Worm (Caenorhabditis elegans) whole organism, L4 larva: ENCODE results near the gene bath-36.
"Not testable (repeated sequence)": the region's sequence is repeated elsewhere in the genome, so short reads cannot be mapped to it uniquely, and the experiment has no call there.

Source experiments
- D1046.2 ChIP-seq: fragments of 200-800 bp; sonication (Bioruptor generic); IDR thresholded peaks from 2 replicates; pipeline ENCODE4 v1.3.6; 2022; ENCODE audit warnings: missing genetic modification characterization, missing compliant biosample characterization
- F26F4.8 ChIP-seq: fragments of 200-800 bp; sonication (Bioruptor generic); conservative IDR thresholded peaks from 2 replicates; pipeline ENCODE4 v1.3.6; 2022; ENCODE audit warnings: missing genetic modification characterization, missing compliant biosample characterization
- F37D6.2 ChIP-seq: sonication (generic microtip); optimal IDR thresholded peaks from 2 replicates; lab custom pipeline; 2016; ENCODE audit warnings: mild to moderate bottlenecking, missing genetic modification characterization, missing compliant biosample characterization
- F44E2.7 ChIP-seq: fragments of 200-800 bp; sonication (Bioruptor generic); IDR thresholded peaks from 2 replicates; pipeline ENCODE4 v2.1.2; 2022; ENCODE audit warnings: missing genetic modification characterization, missing compliant biosample characterization
- Y105C5A.15 ChIP-seq: fragments of 200-800 bp; sonication (Bioruptor generic); IDR thresholded peaks from 2 replicates; pipeline ENCODE4 v1.3.6; 2022; ENCODE audit warnings: missing genetic modification characterization, missing compliant biosample characterization
- Y48G9A.11 ChIP-seq: fragments of 200-800 bp; sonication (Bioruptor generic); IDR thresholded peaks from 2 replicates; pipeline ENCODE4 v1.3.6; 2022; ENCODE audit warnings: missing genetic modification reagents, missing genetic modification characterization, missing compliant biosample characterization
- ZK337.2 ChIP-seq: fragments of 200-800 bp; sonication (Bioruptor generic); IDR thresholded peaks from 2 replicates; pipeline ENCODE4 v1.3.6; 2022; ENCODE audit warnings: missing genetic modification reagents, missing genetic modification characterization, missing compliant biosample characterization
- aha-1 ChIP-seq: fragments of 150-350 bp; peaks from one replicate; lab custom pipeline; 2014; ENCODE audit warnings: missing biosample characterization, missing genetic modification characterization
- ama-1 ChIP-seq: fragments of 150-350 bp; optimal IDR thresholded peaks from 2 replicates; lab custom pipeline; 2014; ENCODE audit warnings: inconsistent platforms, mixed read lengths
- attf-4 ChIP-seq: sonication (generic microtip); optimal IDR thresholded peaks from 3 replicates; lab custom pipeline; 2017; ENCODE audit warnings: missing biosample characterization, missing genetic modification characterization
- ceh-82 ChIP-seq: sonication (generic microtip); optimal IDR thresholded peaks from 2 replicates; lab custom pipeline; 2017; ENCODE audit warnings: missing biosample characterization, missing genetic modification characterization
- ctbp-1 ChIP-seq: fragments of 200-800 bp; sonication (Bioruptor generic); IDR thresholded peaks from 2 replicates; pipeline ENCODE4 v1.3.6; 2022; ENCODE audit warnings: missing genetic modification reagents, missing genetic modification characterization, missing compliant biosample characterization
- daf-8 ChIP-seq: fragments of 200-800 bp; sonication (Bioruptor generic); IDR thresholded peaks from 2 replicates; pipeline ENCODE4 v1.3.6; 2022; ENCODE audit warnings: missing genetic modification characterization, missing compliant biosample characterization
- dpl-1 ChIP-seq: fragments of 150-350 bp; optimal IDR thresholded peaks from 2 replicates; lab custom pipeline; 2014; ENCODE audit warnings: missing biosample characterization, missing genetic modification reagents, missing genetic modification characterization
- duxl-1 ChIP-seq: sonication (generic microtip); optimal IDR thresholded peaks from 2 replicates; lab custom pipeline; 2016; ENCODE audit warnings: mild to moderate bottlenecking, missing genetic modification characterization, moderate library complexity, missing compliant biosample characterization; ENCODE audit not compliant: poor library complexity
- fkh-10 ChIP-seq: fragments of 150-350 bp; optimal IDR thresholded peaks from 2 replicates; lab custom pipeline; 2014; ENCODE audit warnings: missing biosample characterization, missing genetic modification reagents, missing genetic modification characterization
- fos-1 ChIP-seq: fragments of 150-350 bp; optimal IDR thresholded peaks from 2 replicates; lab custom pipeline; 2014; ENCODE audit warnings: missing biosample characterization, missing genetic modification characterization
- gei-8 ChIP-seq: fragments of 200-800 bp; sonication (Bioruptor generic); optimal IDR thresholded peaks from 2 replicates; lab custom pipeline; 2018; ENCODE audit warnings: mild to moderate bottlenecking, missing genetic modification characterization, missing compliant biosample characterization
- hlh-11 ChIP-seq: fragments of 200-800 bp; sonication (Bioruptor generic); optimal IDR thresholded peaks from 2 replicates; lab custom pipeline; 2018; ENCODE audit warnings: mild to moderate bottlenecking, missing genetic modification characterization, missing compliant biosample characterization
- hlh-30 ChIP-seq: sonication (generic microtip); optimal IDR thresholded peaks from 2 replicates; lab custom pipeline; 2017; ENCODE audit warnings: antibody characterized with exemption, mild to moderate bottlenecking, missing genetic modification characterization, missing compliant biosample characterization; ENCODE audit not compliant: insufficient read depth
- lim-7 ChIP-seq: fragments of 200-800 bp; sonication (Bioruptor generic); IDR thresholded peaks from 2 replicates; pipeline ENCODE4 v1.3.6; 2022; ENCODE audit warnings: missing genetic modification characterization, missing compliant biosample characterization
- lin-13 ChIP-seq: fragments of 150-350 bp; optimal IDR thresholded peaks from 2 replicates; lab custom pipeline; 2014; ENCODE audit warnings: missing biosample characterization, missing genetic modification reagents, missing genetic modification characterization
- lin-39 ChIP-seq: fragments of 150-350 bp; optimal IDR thresholded peaks from 2 replicates; lab custom pipeline; 2014; ENCODE audit warnings: missing biosample characterization, missing genetic modification reagents, missing genetic modification characterization
- lir-3 ChIP-seq: sonication (generic microtip); optimal IDR thresholded peaks from 2 replicates; lab custom pipeline; 2016; ENCODE audit warnings: mild to moderate bottlenecking, missing genetic modification characterization, missing compliant biosample characterization
- mdl-1 ChIP-seq, 2 experiments: fragments of 150-350 bp in 1 of 2; sonication (generic microtip) in 1 of 2; optimal IDR thresholded peaks; 2 replicates each; lab custom pipeline; 2014 to 2017; ENCODE audit warnings: missing biosample characterization in 2 of 2, missing genetic modification characterization in 2 of 2
- mdt-29 ChIP-seq: fragments of 200-800 bp; sonication (Bioruptor generic); IDR thresholded peaks from 2 replicates; pipeline ENCODE4 v1.3.6; 2022; ENCODE audit warnings: missing genetic modification reagents, missing genetic modification characterization, missing compliant biosample characterization
- nhr-11 ChIP-seq: fragments of 150-350 bp; optimal IDR thresholded peaks from 2 replicates; lab custom pipeline; 2014; ENCODE audit warnings: missing biosample characterization, missing genetic modification characterization
- nhr-237 ChIP-seq: sonication (generic microtip); optimal IDR thresholded peaks from 2 replicates; lab custom pipeline; 2017; ENCODE audit warnings: missing biosample characterization, missing genetic modification characterization
- nhr-48 ChIP-seq: sonication (generic microtip); optimal IDR thresholded peaks from 2 replicates; lab custom pipeline; 2016; ENCODE audit warnings: mild to moderate bottlenecking, missing genetic modification characterization, missing compliant biosample characterization
- nhr-77 ChIP-seq: fragments of 150-350 bp; optimal IDR thresholded peaks from 2 replicates; lab custom pipeline; 2014; ENCODE audit warnings: missing biosample characterization, missing genetic modification characterization
- snpc-1.2 ChIP-seq: fragments of 200-800 bp; sonication (Bioruptor generic); IDR thresholded peaks from 2 replicates; pipeline ENCODE4 v1.3.6; 2022; ENCODE audit warnings: missing genetic modification reagents, missing genetic modification characterization, missing compliant biosample characterization
- spr-1 ChIP-seq: sonication (generic microtip); optimal IDR thresholded peaks from 2 replicates; lab custom pipeline; 2016; ENCODE audit warnings: mild to moderate bottlenecking, missing genetic modification characterization, missing compliant biosample characterization
- tag-97 ChIP-seq: fragments of 200-800 bp; sonication (Bioruptor generic); IDR thresholded peaks from 2 replicates; pipeline ENCODE4 v1.3.6; 2022; ENCODE audit warnings: missing genetic modification characterization, missing compliant biosample characterization
- unc-130 ChIP-seq: sonication (generic microtip); optimal IDR thresholded peaks from 2 replicates; lab custom pipeline; 2016; ENCODE audit warnings: missing genetic modification reagents, missing genetic modification characterization, missing compliant biosample characterization
- vab-7 ChIP-seq: fragments of 200-800 bp; sonication (Bioruptor generic); IDR thresholded peaks from 2 replicates; pipeline ENCODE4 v1.3.6; 2022; ENCODE audit warnings: missing genetic modification reagents, missing genetic modification characterization, missing compliant biosample characterization

The bath-36 gene

ce11 chrV:15207681-15208080 is 20.0 kb downstream of the bath-36 start, which contains the start of gene C41G6.12:
TSS of gene C41G6.12 (minus strand) at chrV:15207781.
- TF ChIP-seq spr-1 (tag; lab: Kevin White, UChicago); Y105C5A.15 (GFP tag; lab: Robert Waterston, UW); daf-8 (GFP tag; lab: Robert Waterston, UW): not testable (repeated sequence)
- TF ChIP-seq, all 104 proteins: peak for 0; not testable (repeated sequence) for 104

ce11 chrV:15211869-15212268 is 24.2 kb downstream of the bath-36 start, which contains the start of gene sri-24:
TSS of gene sri-24 (plus strand) at chrV:15212169.
- TF ChIP-seq fkh-10 (GFP tag; lab: Kevin White, UChicago); duxl-1; ctbp-1: not testable (repeated sequence)

DNA sequence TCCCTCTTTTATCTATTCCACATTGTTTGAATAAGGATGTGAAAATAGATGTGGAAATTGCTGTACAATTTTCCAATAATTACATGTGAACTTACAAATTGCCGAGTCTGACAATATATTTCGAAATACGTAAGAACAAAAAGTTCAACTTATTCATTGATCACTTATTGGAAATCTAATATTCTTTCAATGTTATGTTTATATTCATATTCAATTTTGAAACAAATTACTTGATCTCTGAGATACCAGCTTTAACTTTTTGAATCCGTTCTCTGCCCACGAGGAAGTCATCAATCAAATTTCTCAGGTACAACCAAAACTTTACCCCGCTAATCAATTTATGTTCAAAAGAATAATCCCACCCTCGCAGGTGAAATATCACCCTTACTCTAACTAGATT is 27.5 kb downstream of the bath-36 start, which contains the start of gene sri-26:
TSS of gene sri-26 (plus strand) at position 301 of the 400 bp plus-strand sequence.
- TF ChIP-seq ama-1 (lab: Kevin White, UChicago); vab-7 (GFP tag; lab: Robert Waterston, UW); nhr-237 (tag; lab: Kevin White, UChicago): not testable (repeated sequence)

DNA sequence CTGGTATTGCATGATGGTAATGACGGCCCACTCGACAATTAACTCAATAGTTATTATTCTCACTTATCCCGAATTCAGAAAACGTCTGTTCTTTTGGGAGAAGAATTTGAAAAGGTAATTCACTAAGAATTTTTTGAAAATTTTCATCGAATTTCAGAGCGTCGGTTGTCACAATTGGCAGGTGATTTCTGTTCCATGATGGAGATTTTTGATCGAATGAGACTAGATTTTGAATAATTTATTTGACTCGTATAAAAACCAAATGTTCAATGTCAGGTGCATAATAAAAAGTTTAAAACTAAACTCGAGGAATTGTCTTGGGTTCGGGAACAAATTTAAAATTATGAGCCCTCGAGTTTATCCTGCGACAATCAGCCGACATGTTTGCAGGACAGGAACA is 29.0 kb downstream of the bath-36 start, which contains the start of gene sri-25:
TSS of gene sri-25 (plus strand) at position 301 of the 400 bp plus-strand sequence.
- TF ChIP-seq daf-8 (GFP tag; lab: Robert Waterston, UW) (no peak), dpl-1 (no peak), fos-1 (tag; lab: Kevin White, UChicago) (no peak), unc-130 (no peak), gei-8 (GFP tag; lab: Kevin White, UChicago) (no peak), hlh-30 (tag; lab: Kevin White, UChicago) (no peak), lin-39 (tag; lab: Kevin White, UChicago) (no peak), ceh-82 (tag; lab: Kevin White, UChicago) (no peak), nhr-48 (tag; lab: Kevin White, UChicago) (no peak), Y48G9A.11 (GFP tag; lab: Robert Waterston, UW) (no peak), lir-3 (tag; lab: Kevin White, UChicago) (no peak)

- TF ChIP-seq aha-1 (no peak), D1046.2 (GFP tag; lab: Robert Waterston, UW) (no peak), snpc-1.2 (GFP tag; lab: Robert Waterston, UW) (no peak), F37D6.2 (tag; lab: Kevin White, UChicago) (no peak), dpl-1 (no peak), attf-4 (tag; lab: Kevin White, UChicago) (no peak), tag-97 (GFP tag; lab: Robert Waterston, UW) (no peak), lin-39 (tag; lab: Kevin White, UChicago) (no peak), gei-8 (GFP tag; lab: Kevin White, UChicago) (no peak), nhr-77 (tag; lab: Kevin White, UChicago) (no peak), hlh-11 (tag; lab: Kevin White, UChicago) (no peak), nhr-11 (tag; lab: Kevin White, UChicago) (no peak), mdl-1 (tag; optimal IDR thresholded peaks at IDR 0.05; lab: Kevin White, UChicago) (no peak), lim-7 (GFP tag; lab: Robert Waterston, UW) (no peak), unc-130 (no peak), F26F4.8 (GFP tag; lab: Robert Waterston, UW) (no peak), ZK337.2 (no peak), mdt-29 (GFP tag; lab: Robert Waterston, UW) (no peak), F44E2.7 (GFP tag; lab: Robert Waterston, UW) (no peak), lin-13 (no peak)
Measured at ce11 chrV:15221330-15221729, 33.6 kb downstream of the bath-36 start, which contains the start of gene irld-25. TSS of gene irld-25 (plus strand) at chrV:15221630.
